Fruit fly (Drosophila melanogaster) whole organism, embryonic: ENCODE measurements around the gene Gorab.

ENCODE experiments used
- CG5245 ChIP-seq: fragments of 200-800 bp; sonication (Bioruptor generic); optimal IDR thresholded peaks from 3 replicates; lab custom pipeline; 2016; ENCODE audit warnings: missing biosample characterization, missing genetic modification characterization
- CG9817 ChIP-seq: fragments of 200-800 bp; sonication (Bioruptor generic); optimal IDR thresholded peaks from 2 replicates; lab custom pipeline; 2018; ENCODE audit warnings: missing biosample characterization, mild to moderate bottlenecking, missing genetic modification characterization, moderate library complexity
- D ChIP-seq, 2 experiments: fragments of 200-800 bp in 1 of 2; fragments of >200 bp in 1 of 2; sonication (Bioruptor generic) in 1 of 2; optimal IDR thresholded peaks; 2 replicates in 1 of 2; 3 replicates in 1 of 2; lab custom pipeline; 2017; ENCODE audit warnings: mild to moderate bottlenecking in 1 of 2, missing biosample characterization in 1 of 2, missing genetic modification characterization in 1 of 2, missing genetic modification reagents in 1 of 2
- Mes4 ChIP-seq: fragments of 200-800 bp; sonication (Bioruptor generic); optimal IDR thresholded peaks from 2 replicates; lab custom pipeline; 2016; ENCODE audit warnings: missing biosample characterization, missing genetic modification characterization
- ewg ChIP-seq: fragments of 200-800 bp; sonication (Bioruptor generic); optimal IDR thresholded peaks from 3 replicates; lab custom pipeline; 2017; ENCODE audit warnings: mild to moderate bottlenecking, missing biosample characterization, missing genetic modification reagents, missing genetic modification characterization
- lmd ChIP-seq: fragments of 200-800 bp; sonication (Bioruptor generic); IDR thresholded peaks from 2 replicates; pipeline ENCODE4 v1.3.6; 2022; ENCODE audit warnings: missing biosample characterization, missing genetic modification characterization
- org-1 ChIP-seq: fragments of 200-800 bp; sonication (Bioruptor generic); optimal IDR thresholded peaks from 2 replicates; lab custom pipeline; 2017; ENCODE audit warnings: missing biosample characterization, missing genetic modification characterization
- schlank ChIP-seq: fragments of 200-800 bp; sonication (Bioruptor generic); optimal IDR thresholded peaks from 2 replicates; lab custom pipeline; 2018; ENCODE audit warnings: missing biosample characterization, mild to moderate bottlenecking, missing genetic modification characterization

dm6 chr3L:17425132-17425713, 3.4 kb downstream of the Gorab start, which contains the start of the genes Sec3 and COX7B:
- no peak for TF ChIP-seq CG5245 (GFP tag; lab: Kevin White, UChicago)
- no peak for TF ChIP-seq org-1
- TF ChIP-seq D (optimal IDR thresholded peaks at IDR 0.05; lab: Kevin White, UChicago): no peak
- peak; percentile 30 for TF ChIP-seq D (GFP tag; optimal IDR thresholded peaks at IDR 0.05; lab: Kevin White, UChicago)
- TF ChIP-seq CG9817: peak; percentile 81
- no peak for TF ChIP-seq Mes4 (GFP tag; lab: Kevin White, UChicago)
- TF ChIP-seq schlank (tag; lab: Kevin White, UChicago): no peak
- TF ChIP-seq ewg: peak; percentile 17
- peak; percentile 58; the same call in 1 of the 2 replicates for TF ChIP-seq lmd
